Worm (Caenorhabditis elegans) whole organism, L4 larva: ENCODE data around the gene npr-11.

ENCODE experiments used
- F49E8.2 ChIP-seq: sonication (generic microtip); optimal IDR thresholded peaks from 2 replicates; lab custom pipeline; 2016; ENCODE audit warnings: missing compliant biosample characterization, mild to moderate bottlenecking, missing genetic modification characterization, borderline replicate concordance
- Y48G9A.11 ChIP-seq: fragments of 200-800 bp; sonication (Bioruptor generic); IDR thresholded peaks from 2 replicates; pipeline ENCODE4 v1.3.6; 2022; ENCODE audit warnings: missing genetic modification reagents, missing genetic modification characterization, missing compliant biosample characterization
- nhr-42 ChIP-seq: fragments of 200-800 bp; sonication (Bioruptor generic); IDR thresholded peaks from 2 replicates; pipeline ENCODE4 v1.3.6; 2022; ENCODE audit warnings: missing genetic modification characterization, missing compliant biosample characterization
- snpc-4 ChIP-seq: fragments of 150-350 bp; optimal IDR thresholded peaks from 2 replicates; lab custom pipeline; 2014; ENCODE audit warnings: missing biosample characterization, missing genetic modification characterization

DNA sequence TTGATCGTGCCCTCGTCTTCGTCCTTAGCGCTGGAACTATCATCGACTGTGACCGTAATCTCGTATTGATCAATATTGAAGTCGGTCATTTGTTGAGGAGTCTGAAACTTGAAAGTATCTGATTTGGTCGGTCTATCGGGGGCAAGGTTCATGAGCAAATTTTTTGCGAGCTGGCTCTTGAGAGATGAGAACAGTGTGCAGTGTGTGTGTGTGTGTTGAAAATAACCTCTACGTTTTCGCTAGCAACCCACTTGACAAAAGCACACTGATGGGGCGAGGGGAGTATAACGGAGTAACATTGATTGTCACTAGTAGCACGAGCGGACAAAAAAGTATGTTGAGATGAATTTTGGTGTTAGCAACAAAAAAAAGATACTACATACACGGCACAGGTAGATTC, 16.6 kb downstream of the npr-11 start, which contains the start of gene C25G6.3:
- no peak for TF ChIP-seq snpc-4
- no peak for TF ChIP-seq Y48G9A.11 (GFP tag; lab: Robert Waterston, UW)
- TF ChIP-seq nhr-42 (GFP tag; lab: Robert Waterston, UW): no peak
- TF ChIP-seq F49E8.2 (tag; lab: Kevin White, UChicago): no peak
